Worm (Caenorhabditis elegans) whole organism, L3 larva: ENCODE data around the gene repo-1.
A peak's percentile ranks its signal among the peaks of the same experiment; 100 is the strongest.

Experiments
- ZK546.5 ChIP-seq: sonication (generic microtip); optimal IDR thresholded peaks from 2 replicates; lab custom pipeline; 2017; ENCODE audit warnings: missing biosample characterization, missing genetic modification characterization
- aly-2 ChIP-seq: fragments of 150-350 bp; optimal IDR thresholded peaks from 2 replicates; lab custom pipeline; 2014; ENCODE audit warnings: missing biosample characterization, missing genetic modification characterization
- ama-1 ChIP-seq: fragments of 150-350 bp; optimal IDR thresholded peaks from 2 replicates; lab custom pipeline; 2018
- ceh-16 ChIP-seq: sonication (generic microtip); optimal IDR thresholded peaks from 2 replicates; lab custom pipeline; 2017; ENCODE audit warnings: missing biosample characterization, missing genetic modification characterization
- ceh-82 ChIP-seq: fragments of 150-350 bp; optimal IDR thresholded peaks from 2 replicates; lab custom pipeline; 2014; ENCODE audit warnings: missing biosample characterization, missing genetic modification characterization
- ceh-9 ChIP-seq: sonication (generic microtip); optimal IDR thresholded peaks from 2 replicates; lab custom pipeline; 2018; ENCODE audit warnings: missing biosample characterization, missing genetic modification characterization
- daf-12 ChIP-seq: fragments of 150-350 bp; optimal IDR thresholded peaks from 2 replicates; lab custom pipeline; 2014; ENCODE audit warnings: missing biosample characterization, missing genetic modification reagents, missing genetic modification characterization
- egl-27 ChIP-seq: sonication (generic microtip); optimal IDR thresholded peaks from 4 replicates; lab custom pipeline; 2017; ENCODE audit warnings: missing biosample characterization, missing genetic modification reagents, missing genetic modification characterization
- egl-5 ChIP-seq: fragments of 150-350 bp; optimal IDR thresholded peaks from 2 replicates; lab custom pipeline; 2017; ENCODE audit warnings: missing biosample characterization, missing genetic modification reagents, missing genetic modification characterization, inconsistent platforms
- elt-1 ChIP-seq: fragments of 150-350 bp; optimal IDR thresholded peaks from 2 replicates; lab custom pipeline; 2014; ENCODE audit warnings: missing biosample characterization, missing genetic modification characterization
- elt-2 ChIP-seq: sonication (generic microtip); optimal IDR thresholded peaks from 2 replicates; lab custom pipeline; 2016; ENCODE audit warnings: missing genetic modification reagents, mild to moderate bottlenecking, missing genetic modification characterization, missing compliant biosample characterization
- elt-3 ChIP-seq, 3 experiments: fragments of 150-350 bp in 1 of 3; sonication (generic microtip) in 2 of 3; optimal IDR thresholded peaks; 2 replicates in 2 of 3; 4 replicates in 1 of 3; lab custom pipeline; 2014 to 2017; ENCODE audit warnings: missing biosample characterization in 3 of 3, missing genetic modification characterization in 3 of 3
- eor-1 ChIP-seq, 2 experiments: fragments of 150-350 bp; optimal IDR thresholded peaks; 2 replicates each; lab custom pipeline; 2014 to 2018; ENCODE audit warnings: missing biosample characterization in 2 of 2, missing genetic modification characterization in 2 of 2
- fkh-10 ChIP-seq: sonication (generic microtip); optimal IDR thresholded peaks from 2 replicates; lab custom pipeline; 2017; ENCODE audit warnings: missing biosample characterization, missing genetic modification reagents, missing genetic modification characterization
- fkh-2 ChIP-seq: fragments of 150-350 bp; optimal IDR thresholded peaks from 2 replicates; lab custom pipeline; 2014; ENCODE audit warnings: missing biosample characterization, missing genetic modification reagents, missing genetic modification characterization
- fos-1 ChIP-seq: fragments of 150-350 bp; optimal IDR thresholded peaks from 2 replicates; lab custom pipeline; 2014; ENCODE audit warnings: missing biosample characterization, missing genetic modification characterization
- hmg-11 ChIP-seq: sonication (generic microtip); optimal IDR thresholded peaks from 2 replicates; lab custom pipeline; 2016; ENCODE audit warnings: missing genetic modification characterization, missing compliant biosample characterization
- jun-1 ChIP-seq: fragments of 150-350 bp; optimal IDR thresholded peaks from 2 replicates; lab custom pipeline; 2014; ENCODE audit warnings: missing biosample characterization, missing genetic modification reagents, missing genetic modification characterization
- lin-15B ChIP-seq: fragments of 150-350 bp; optimal IDR thresholded peaks from 2 replicates; lab custom pipeline; 2014; ENCODE audit warnings: missing biosample characterization, missing genetic modification characterization
- lin-39 ChIP-seq: fragments of 150-350 bp; optimal IDR thresholded peaks from 2 replicates; lab custom pipeline; 2018; ENCODE audit warnings: missing biosample characterization, missing genetic modification reagents, missing genetic modification characterization
- lsy-12 ChIP-seq: sonication (generic microtip); optimal IDR thresholded peaks from 2 replicates; lab custom pipeline; 2016; ENCODE audit warnings: mild to moderate bottlenecking, missing genetic modification characterization, missing compliant biosample characterization
- mdl-1 ChIP-seq: fragments of 150-350 bp; optimal IDR thresholded peaks from 2 replicates; lab custom pipeline; 2014; ENCODE audit warnings: missing biosample characterization, missing genetic modification characterization
- mml-1 ChIP-seq: fragments of 150-350 bp; sonication (generic microtip); optimal IDR thresholded peaks from 3 replicates; lab custom pipeline; 2014; ENCODE audit warnings: missing biosample characterization, missing genetic modification characterization
- nfya-1 ChIP-seq: sonication (generic microtip); optimal IDR thresholded peaks from 2 replicates; lab custom pipeline; 2017; ENCODE audit warnings: missing genetic modification characterization, mild to moderate bottlenecking, missing compliant biosample characterization, antibody characterized with exemption, moderate library complexity; ENCODE audit not compliant: insufficient read depth
- nhr-11 ChIP-seq: fragments of 150-350 bp; optimal IDR thresholded peaks from 2 replicates; lab custom pipeline; 2014; ENCODE audit warnings: missing biosample characterization, missing genetic modification characterization
- nhr-12 ChIP-seq: fragments of 150-350 bp; optimal IDR thresholded peaks from 2 replicates; lab custom pipeline; 2014; ENCODE audit warnings: missing biosample characterization, missing genetic modification characterization
- nhr-237 ChIP-seq: fragments of 150-350 bp; optimal IDR thresholded peaks from 2 replicates; lab custom pipeline; 2014; ENCODE audit warnings: missing biosample characterization, missing genetic modification characterization
- nhr-25 ChIP-seq: sonication (generic microtip); optimal IDR thresholded peaks from 2 replicates; lab custom pipeline; 2017; ENCODE audit warnings: missing biosample characterization, missing genetic modification characterization
- nhr-28 ChIP-seq: fragments of 150-350 bp; optimal IDR thresholded peaks from 2 replicates; lab custom pipeline; 2014; ENCODE audit warnings: missing biosample characterization, missing genetic modification characterization
- nhr-43 ChIP-seq: sonication (generic microtip); optimal IDR thresholded peaks from 2 replicates; lab custom pipeline; 2016; ENCODE audit warnings: mild to moderate bottlenecking, missing genetic modification characterization, missing compliant biosample characterization; ENCODE audit not compliant: poor library complexity, severe bottlenecking
- nhr-67 ChIP-seq: fragments of 150-350 bp; optimal IDR thresholded peaks from 2 replicates; lab custom pipeline; 2014; ENCODE audit warnings: missing biosample characterization, missing genetic modification characterization
- pha-4 ChIP-seq: fragments of 150-350 bp; optimal IDR thresholded peaks from 2 replicates; lab custom pipeline; 2014; ENCODE audit warnings: missing biosample characterization, missing genetic modification reagents, missing genetic modification characterization
- pqm-1 ChIP-seq: fragments of 150-350 bp; optimal IDR thresholded peaks from 2 replicates; lab custom pipeline; 2017; ENCODE audit warnings: missing biosample characterization, missing genetic modification characterization, inconsistent platforms
- sea-2 ChIP-seq: fragments of 150-350 bp; sonication (generic microtip); optimal IDR thresholded peaks from 4 replicates; lab custom pipeline; 2014; ENCODE audit warnings: missing biosample characterization, missing genetic modification reagents, missing genetic modification characterization
- snpc-4 ChIP-seq: fragments of 150-350 bp; optimal IDR thresholded peaks from 2 replicates; lab custom pipeline; 2014; ENCODE audit warnings: missing biosample characterization, missing genetic modification characterization
- tbx-2 ChIP-seq: sonication (generic microtip); optimal IDR thresholded peaks from 2 replicates; lab custom pipeline; 2016; ENCODE audit warnings: mild to moderate bottlenecking, missing genetic modification characterization, missing compliant biosample characterization
- unc-39 ChIP-seq: sonication (generic microtip); optimal IDR thresholded peaks from 4 replicates; lab custom pipeline; 2017; ENCODE audit warnings: missing biosample characterization, missing genetic modification characterization
- unc-62 ChIP-seq: fragments of 150-350 bp; sonication (generic microtip); optimal IDR thresholded peaks from 4 replicates; lab custom pipeline; 2014; ENCODE audit warnings: missing biosample characterization, missing genetic modification reagents, missing genetic modification characterization
- ztf-11 ChIP-seq: fragments of 150-350 bp; optimal IDR thresholded peaks from 2 replicates; lab custom pipeline; 2014; ENCODE audit warnings: missing biosample characterization, missing genetic modification characterization
- ztf-4 ChIP-seq: fragments of 150-350 bp; optimal IDR thresholded peaks from 2 replicates; lab custom pipeline; 2014; ENCODE audit warnings: missing biosample characterization, missing genetic modification characterization

The repo-1 gene

ce11 chrIV:12110339-12110738 lies 26.1 kb downstream of the repo-1 start, which contains the start of gene col-129:
TSS of gene col-129 (minus strand) at chrIV:12110439.
- TF ChIP-seq hmg-11 (no peak), unc-39 (no peak), nfya-1 (tag; lab: Kevin White, UChicago) (no peak), fkh-10 (GFP tag; lab: Kevin White, UChicago) (no peak), elt-3 (tag; optimal IDR thresholded peaks at IDR 0.05; lab: Kevin White, UChicago) (no peak), fkh-2 (no peak), lin-39 (no peak), ZK546.5 (tag; lab: Kevin White, UChicago) (no peak), nhr-67 (tag; lab: Kevin White, UChicago) (no peak), sea-2 (no peak), eor-1 (tag; optimal IDR thresholded peaks at IDR 0.05; lab: Kevin White, UChicago) (no peak), nhr-28 (no peak), lsy-12 (tag; lab: Kevin White, UChicago) (no peak), nhr-43 (tag; lab: Kevin White, UChicago) (no peak), ceh-82 (no peak)

- TF ChIP-seq ZK546.5 (tag; lab: Kevin White, UChicago): no peak
- no peak for TF ChIP-seq fkh-2
- TF ChIP-seq ceh-9 (tag; lab: Kevin White, UChicago): no peak
- no peak for TF ChIP-seq elt-3 (tag; optimal IDR thresholded peaks at IDR 0.05; lab: Kevin White, UChicago)
- no peak for TF ChIP-seq fkh-10 (GFP tag; lab: Kevin White, UChicago)
- no peak for TF ChIP-seq pqm-1 (tag; lab: Kevin White, UChicago)
- no peak for TF ChIP-seq nhr-12 (tag; lab: Kevin White, UChicago)
- TF ChIP-seq lin-15B: no peak
- no peak for TF ChIP-seq unc-39
- TF ChIP-seq mml-1 (tag; lab: Kevin White, UChicago): no peak
- no peak for TF ChIP-seq sea-2
- no peak for TF ChIP-seq aly-2 (tag; lab: Kevin White, UChicago)
Measured at ce11 chrIV:12111477-12111876, 27.2 kb downstream of the repo-1 start, which contains the start of gene dlc-2. TSS of gene dlc-2 (minus strand) at chrIV:12111577.

- TF ChIP-seq aly-2 (tag; lab: Kevin White, UChicago): no peak
- TF ChIP-seq lin-15B: no peak
- TF ChIP-seq egl-27: no peak
- TF ChIP-seq nhr-11 (tag; lab: Kevin White, UChicago): no peak
- no peak for TF ChIP-seq ama-1
- TF ChIP-seq egl-5 (tag; lab: Kevin White, UChicago): peak; percentile 43
- no peak for TF ChIP-seq ceh-9 (tag; lab: Kevin White, UChicago)
- TF ChIP-seq unc-39: no peak
- peak; percentile 17 for TF ChIP-seq nfya-1 (tag; lab: Kevin White, UChicago)
- TF ChIP-seq elt-1 (tag; lab: Kevin White, UChicago): no peak
- no peak for TF ChIP-seq nhr-237 (tag; lab: Kevin White, UChicago)
Measured at ce11 chrIV:12113056-12113455, 28.8 kb downstream of the repo-1 start.

- TF ChIP-seq ztf-4: no peak
- peak; percentile 81 for TF ChIP-seq fkh-10 (GFP tag; lab: Kevin White, UChicago)
- TF ChIP-seq nhr-237 (tag; lab: Kevin White, UChicago): no peak
- TF ChIP-seq nfya-1 (tag; lab: Kevin White, UChicago): peak; percentile 17
Measured at ce11 chrIV:12114498-12114897, 30.2 kb downstream of the repo-1 start.

ce11 chrIV:12120536-12120935 lies 36.3 kb downstream of the repo-1 start:
- peak; percentile 97 for TF ChIP-seq nfya-1 (tag; lab: Kevin White, UChicago)
- TF ChIP-seq fkh-2: no peak
- TF ChIP-seq fos-1: no peak

ce11 chrIV:12121076-12121475 lies 36.8 kb downstream of the repo-1 start, which contains the start of the genes ddb-1 and M18.6:
TSS of gene ddb-1 (minus strand) at chrIV:12121165.
TSS of gene M18.6 (plus strand) at chrIV:12121310.
- TF ChIP-seq nhr-237 (tag; lab: Kevin White, UChicago) (no peak), tbx-2 (tag; lab: Kevin White, UChicago) (no peak), nhr-25 (tag; lab: Kevin White, UChicago) (peak; percentile 8), nfya-1 (tag; lab: Kevin White, UChicago) (peak; percentile 66), lin-39 (peak; percentile 30), egl-5 (tag; lab: Kevin White, UChicago) (no peak), elt-1 (tag; lab: Kevin White, UChicago) (no peak), daf-12 (tag; lab: Kevin White, UChicago) (no peak), pha-4 (tag; lab: Kevin White, UChicago) (peak; percentile 81), mdl-1 (tag; lab: Kevin White, UChicago) (no peak), unc-62 (GFP tag; lab: Kevin White, UChicago) (no peak), elt-3 (tag; optimal IDR thresholded peaks at IDR 0.05; lab: Kevin White, UChicago) (no peak), jun-1 (no peak), lin-15B (peak; percentile 68), fos-1 (no peak), lsy-12 (tag; lab: Kevin White, UChicago) (no peak), ceh-16 (tag; lab: Kevin White, UChicago) (no peak), hmg-11 (no peak), elt-2 (tag; lab: Kevin White, UChicago) (peak; percentile 2), ztf-11 (tag; lab: Kevin White, UChicago) (no peak), mml-1 (tag; lab: Kevin White, UChicago) (no peak), snpc-4 (peak; percentile 7), ceh-9 (tag; lab: Kevin White, UChicago) (no peak), ceh-82 (no peak), nhr-43 (tag; lab: Kevin White, UChicago) (no peak)
- TF ChIP-seq, all 47 proteins: peak for 7
